Fruit fly (Drosophila melanogaster): Measurements from ENCODE around the gene CG6724.

Gene CG6724

dm6 chr2L:10757038-10757685 lies 12.6 kb downstream of the CG6724 start:
- TF ChIP-seq noc (tag; optimal IDR thresholded peaks at IDR 0.05): no peak

DNA sequence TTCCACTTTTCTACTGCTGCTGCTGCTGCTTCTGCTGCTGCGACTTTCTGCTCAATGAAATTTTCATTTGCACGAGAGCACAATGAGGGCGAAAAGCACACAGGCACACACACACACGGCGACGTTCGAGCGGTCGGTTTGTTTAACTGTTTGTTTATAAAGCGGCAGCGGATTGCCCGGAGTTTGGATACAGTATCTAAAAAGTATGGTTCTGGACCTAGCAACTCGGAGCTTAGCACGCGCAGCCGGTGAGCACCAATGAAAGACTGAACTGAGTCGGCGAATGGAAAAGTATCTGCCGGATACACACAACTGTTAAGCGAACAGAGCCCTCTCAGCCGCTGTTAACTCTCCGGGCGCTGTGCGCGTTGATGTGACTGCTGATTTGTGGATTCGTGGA lies 13.7 kb downstream of the CG6724 start, which contains the start of gene CG17124:
Gene CG17124, minus strand, starts transcription at position 277 of the 400 bp plus-strand sequence.
- TF ChIP-seq noc (tag; optimal IDR thresholded peaks at IDR 0.05): no peak

DNA sequence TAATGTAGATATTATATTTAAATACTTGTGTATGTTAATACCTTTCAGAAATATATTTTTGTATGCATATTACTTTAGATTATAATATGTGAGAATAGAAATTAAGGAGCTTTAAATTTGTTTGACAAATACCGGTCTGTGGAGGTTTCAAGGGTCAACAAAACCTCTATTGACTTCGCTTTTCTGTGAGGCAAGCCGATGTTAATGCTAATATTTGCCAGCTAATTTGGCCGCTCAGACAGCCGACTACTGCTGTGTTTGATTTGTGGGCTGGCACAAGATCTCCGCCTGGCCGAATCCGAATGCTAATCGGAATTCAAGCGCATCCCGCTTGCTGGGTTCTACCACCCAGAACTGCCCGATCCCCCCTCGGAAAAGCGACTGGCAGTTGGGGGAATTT lies 15.2 kb downstream of the CG6724 start:
- no peak for TF ChIP-seq noc (tag; optimal IDR thresholded peaks at IDR 0.05)

DNA sequence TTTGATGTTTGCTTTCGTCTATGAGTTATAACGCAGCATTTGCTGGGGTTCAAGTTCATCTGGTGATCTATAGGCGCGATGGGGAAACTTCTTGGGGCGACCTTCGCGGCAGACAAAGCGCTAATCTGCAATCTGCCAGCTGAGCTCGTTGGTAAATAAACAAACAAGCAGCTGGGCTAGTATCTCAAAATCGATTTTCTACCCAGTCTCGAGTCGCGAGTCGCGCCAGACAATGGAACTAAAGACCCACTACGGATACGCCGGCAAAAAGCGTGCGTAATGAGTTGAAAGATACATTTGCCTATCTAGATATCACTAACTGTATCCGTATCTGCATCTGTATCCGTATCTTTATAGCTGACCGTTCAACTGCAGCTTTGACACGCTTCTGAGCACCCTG lies 16.1 kb downstream of the CG6724 start:
- TF ChIP-seq noc (tag; optimal IDR thresholded peaks at IDR 0.05): no peak

dm6 chr2L:10752668-10753067 lies 17.1 kb downstream of the CG6724 start:
- no peak for TF ChIP-seq noc (tag; optimal IDR thresholded peaks at IDR 0.05)

- no peak for TF ChIP-seq noc (tag; optimal IDR thresholded peaks at IDR 0.05)
These were observed 17.7 kb downstream of the CG6724 start for dm6 chr2L:10751879-10752620.

- no peak for TF ChIP-seq noc (tag; optimal IDR thresholded peaks at IDR 0.05)
These were observed 18.7 kb downstream of the CG6724 start for dm6 chr2L:10750915-10751612.

DNA sequence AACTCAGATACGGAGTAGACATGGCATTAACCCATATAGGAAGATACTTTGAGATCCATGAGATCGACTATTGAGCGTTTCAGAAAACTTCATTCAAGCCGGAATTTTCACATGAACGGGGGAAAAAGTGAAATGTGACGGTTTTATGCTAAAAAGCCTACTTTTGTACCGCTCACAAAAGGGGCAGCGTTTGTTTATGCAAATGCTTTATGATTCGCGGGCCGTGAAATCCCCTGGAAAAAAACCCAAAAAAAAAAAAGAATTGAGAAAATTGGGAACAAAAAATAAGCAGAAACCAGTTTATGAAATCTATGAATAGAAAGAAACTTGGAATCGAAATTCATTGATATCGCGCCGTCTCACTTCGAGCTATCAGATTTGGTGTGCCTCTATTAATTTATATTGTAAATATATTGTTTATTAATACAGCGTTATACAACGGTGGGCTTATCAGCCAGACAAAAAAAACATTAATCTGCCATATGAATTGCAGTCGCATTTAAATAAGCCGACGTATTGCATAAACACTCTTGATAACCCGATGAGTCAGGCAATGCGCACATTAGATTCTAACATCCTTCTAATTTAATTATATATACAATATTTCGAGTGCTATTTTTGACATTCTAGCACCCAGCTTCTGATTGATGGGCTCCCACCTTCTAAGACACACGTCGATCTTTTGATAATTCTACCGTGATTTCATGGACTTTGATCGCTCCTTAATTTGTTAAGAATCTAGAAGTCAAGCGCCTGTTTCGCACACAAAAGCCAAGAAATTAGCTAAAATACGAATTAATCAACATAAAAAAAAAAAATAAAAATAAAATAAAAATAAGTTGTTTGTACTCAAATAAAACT lies 19.9 kb downstream of the CG6724 start:
- TF ChIP-seq noc (tag; optimal IDR thresholded peaks at IDR 0.05): no peak

DNA sequence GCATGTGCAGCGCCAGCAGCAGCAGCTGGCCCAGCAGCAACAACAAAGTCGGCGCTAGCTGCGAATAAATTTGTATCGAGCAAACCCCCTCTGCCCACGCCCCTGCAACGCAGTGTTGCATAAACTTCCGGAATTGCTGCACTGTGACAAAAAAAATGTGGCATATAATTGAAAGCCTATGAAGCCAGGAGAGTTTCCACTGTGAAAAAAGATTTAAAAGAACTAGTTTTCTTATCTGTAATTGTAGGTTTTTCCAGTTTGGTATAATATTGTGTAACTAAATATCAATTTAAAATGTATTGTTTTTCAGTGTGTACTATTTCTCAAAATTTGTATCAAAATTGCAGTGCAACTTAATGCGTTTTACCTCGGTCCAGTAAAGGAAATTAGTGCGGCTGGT lies 21.5 kb downstream of the CG6724 start:
- TF ChIP-seq noc (tag; optimal IDR thresholded peaks at IDR 0.05): no peak

DNA sequence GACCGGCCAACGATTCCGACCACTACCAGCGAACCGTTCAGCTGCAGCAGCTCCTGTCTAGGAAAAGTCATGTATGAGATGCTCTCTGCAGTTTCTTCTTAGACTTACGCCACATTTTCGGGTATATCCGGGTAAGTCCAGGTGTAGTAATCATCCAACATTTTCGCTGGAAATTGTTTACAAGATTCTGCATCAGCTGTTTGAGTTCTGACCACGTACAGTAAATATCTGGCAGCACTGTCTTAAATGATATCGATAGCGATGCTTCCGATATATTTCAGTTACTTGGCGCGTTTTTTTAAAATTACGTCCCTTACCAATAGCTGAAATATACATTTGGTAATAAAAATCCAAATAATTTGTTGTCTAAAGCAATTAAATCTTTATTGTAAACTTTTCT lies 26.0 kb downstream of the CG6724 start, which contains the start of gene CG6729:
Gene CG6729, minus strand, starts transcription at position 222 of the 400 bp plus-strand sequence.
- no peak for TF ChIP-seq noc (tag; optimal IDR thresholded peaks at IDR 0.05)

DNA sequence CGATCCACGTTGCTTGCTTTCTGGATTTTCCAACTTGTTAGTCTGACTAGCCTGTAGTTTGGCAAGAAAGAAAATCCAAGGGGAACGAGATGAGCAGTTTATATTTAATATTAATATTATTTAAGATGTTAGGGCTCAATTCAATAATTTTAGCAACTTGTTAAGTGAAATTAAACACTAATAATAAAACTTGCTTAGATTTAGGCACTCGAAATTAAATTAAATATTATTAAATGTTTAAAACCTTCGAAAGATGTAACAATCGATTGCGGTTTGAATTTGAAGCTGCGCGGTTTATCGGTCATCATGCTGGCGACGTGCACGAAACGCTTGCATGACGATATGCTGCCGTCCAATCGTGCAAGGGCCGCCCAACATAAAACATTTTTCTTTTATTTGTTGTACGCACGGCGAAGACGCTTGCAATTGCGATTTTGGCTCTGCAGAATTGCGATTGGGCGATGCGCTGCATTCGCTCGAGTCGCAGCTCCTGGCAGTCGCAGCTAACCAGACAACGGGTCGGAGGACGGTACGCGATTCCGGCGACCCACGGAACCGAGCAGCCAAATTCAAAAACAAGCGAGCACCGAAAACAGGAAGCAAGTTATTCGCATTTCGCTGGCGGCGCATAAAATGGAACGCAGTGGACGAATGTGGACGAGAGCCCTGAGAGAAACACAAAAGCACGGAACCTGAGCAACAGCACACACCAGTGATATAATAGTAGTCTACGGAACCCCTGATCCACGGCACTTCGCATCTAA lies 32.6 kb downstream of the CG6724 start, which contains the start of the genes Vha16-5 and CG12299:
Gene Vha16-5, minus strand, starts transcription at position 51 of the 764 bp plus-strand sequence.
Gene CG12299, plus strand, starts transcription at position 353 of the 764 bp plus-strand sequence.
- TF ChIP-seq noc (tag; optimal IDR thresholded peaks at IDR 0.05): no peak

DNA sequence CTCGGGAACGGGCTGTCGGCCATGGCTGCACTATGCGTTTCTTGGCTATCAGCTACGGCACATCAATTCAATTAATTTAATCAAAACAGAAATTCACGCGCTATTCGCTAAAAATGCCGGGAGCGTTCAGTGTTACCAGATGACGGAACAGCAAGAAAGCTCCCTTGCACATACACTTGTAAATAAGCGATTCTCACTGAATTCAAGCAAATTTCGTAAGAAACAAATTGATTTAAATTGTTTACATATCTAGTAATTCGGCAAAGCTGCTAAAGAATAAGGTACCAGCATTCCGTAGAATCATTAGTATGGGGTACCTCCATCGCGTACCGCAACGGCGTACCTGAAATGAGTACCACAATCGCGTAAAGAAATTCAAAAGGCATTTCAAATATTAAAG lies 33.8 kb downstream of the CG6724 start, which contains the start of gene Nup107:
Gene Nup107, minus strand, starts transcription at position 149 of the 400 bp plus-strand sequence.
- no peak for TF ChIP-seq noc (tag; optimal IDR thresholded peaks at IDR 0.05)

DNA sequence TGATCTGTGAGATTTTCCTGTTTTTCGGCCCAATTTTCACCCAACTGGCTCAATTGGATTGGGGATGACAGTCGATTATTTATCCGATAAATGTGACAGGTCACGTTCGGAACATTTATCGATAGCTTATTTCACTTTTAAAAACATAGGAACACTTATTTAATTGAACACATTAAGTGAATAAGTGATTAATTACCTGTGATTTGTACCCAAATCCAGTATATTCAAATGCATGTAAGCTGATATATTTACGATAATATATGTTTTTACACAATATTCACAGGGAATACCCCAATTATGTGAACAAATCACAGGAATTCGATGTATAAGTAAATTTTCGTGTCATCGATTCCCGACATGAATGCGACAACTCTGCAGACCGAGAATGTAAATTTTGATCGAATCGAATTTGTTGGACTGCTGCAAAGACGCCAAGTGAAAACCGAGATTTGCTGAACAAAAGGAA lies 37.4 kb downstream of the CG6724 start, which contains the start of the genes EMC3 and Dpy-30L1:
Gene EMC3, minus strand, starts transcription at position 81 of the 466 bp plus-strand sequence.
Gene Dpy-30L1, plus strand, starts transcription at position 311 of the 466 bp plus-strand sequence.
- no peak for TF ChIP-seq noc (tag; optimal IDR thresholded peaks at IDR 0.05)

- TF ChIP-seq noc (tag; optimal IDR thresholded peaks at IDR 0.05): no peak
These were observed 39.8 kb downstream of the CG6724 start, which contains the start of gene CG17118 for dm6 chr2L:10729955-10730354. Gene CG17118, plus strand, starts transcription at chr2L:10730255.

Data from whole organism, larva.